Fruit fly (Drosophila melanogaster): Measurements from ENCODE around the gene CG42526.

CG42526 gene

DNA sequence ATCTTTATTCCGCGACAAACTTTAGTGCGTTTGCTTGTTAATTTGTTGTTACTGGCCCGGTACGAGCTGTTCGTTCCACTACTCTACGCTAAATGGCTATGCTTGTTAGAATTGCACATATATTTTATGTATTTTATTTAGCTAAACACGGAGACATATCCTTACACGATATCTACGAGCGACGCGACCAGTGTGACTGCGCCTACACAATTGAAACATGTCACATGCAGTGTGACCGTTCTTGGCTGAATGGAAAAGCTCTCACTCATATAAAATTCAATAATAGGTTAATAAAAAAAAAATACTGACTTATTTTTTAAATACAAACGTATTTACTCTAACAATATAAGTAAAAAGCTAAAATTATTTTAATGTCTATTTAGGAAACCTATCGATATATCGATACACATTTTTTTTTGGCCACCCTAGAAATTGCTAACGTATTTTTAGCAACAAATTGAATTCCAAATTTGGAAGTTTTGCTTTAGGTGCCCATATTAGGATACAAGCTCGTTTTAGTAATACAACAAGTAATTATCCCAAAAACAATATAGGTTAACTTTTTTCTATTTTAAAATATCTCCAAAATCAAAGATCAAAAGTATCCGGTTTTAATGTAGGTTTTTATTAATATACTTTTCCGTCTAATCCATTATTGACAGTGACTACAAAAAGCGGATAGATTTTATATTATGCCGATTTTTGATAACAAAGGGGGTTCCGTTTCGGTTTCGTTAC, 36.0 kb downstream of the CG42526 start, which contains the start of gene CG4080 (continued):
- TF ChIP-seq CG13775 (GFP tag; optimal IDR thresholded peaks at IDR 0.05) (peak; percentile 6), CG15696 (tag; optimal IDR thresholded peaks at IDR 0.05) (no peak), CG10431 (GFP tag; optimal IDR thresholded peaks at IDR 0.05) (no peak), E2f2 (GFP tag; IDR thresholded peaks at IDR 0.05) (peak; percentile 29; the same call in 1 of the 2 replicates), CG6854 (GFP tag; optimal IDR thresholded peaks at IDR 0.05) (no peak), Oli (tag; optimal IDR thresholded peaks at IDR 0.05) (no peak), ap (GFP tag; IDR thresholded peaks at IDR 0.05) (no peak), wek (GFP tag; optimal IDR thresholded peaks at IDR 0.05) (peak; percentile 10), pita (GFP tag; optimal IDR thresholded peaks at IDR 0.05) (no peak), Oaz (GFP tag; IDR thresholded peaks at IDR 0.05) (no peak), aop (GFP tag; IDR thresholded peaks at IDR 0.05) (no peak), HmgZ (tag; optimal IDR thresholded peaks at IDR 0.05) (peak; percentile 63), CG17568 (GFP tag; optimal IDR thresholded peaks at IDR 0.05) (peak; percentile 34), CG32767 (GFP tag; IDR thresholded peaks at IDR 0.05) (no peak), run (tag; optimal IDR thresholded peaks at IDR 0.05) (no peak), CG17912 (GFP tag; optimal IDR thresholded peaks at IDR 0.05) (peak; percentile 34), CG8281 (tag; optimal IDR thresholded peaks at IDR 0.05) (no peak), HLH4C (GFP tag; IDR thresholded peaks at IDR 0.05; ENCODE audit: partially characterized antibody) (peak; percentile 73), CG15514 (GFP tag; optimal IDR thresholded peaks at IDR 0.05) (peak; percentile 67), zen (tag; optimal IDR thresholded peaks at IDR 0.05) (peak; percentile 26), CG5180 (GFP tag; optimal IDR thresholded peaks at IDR 0.05) (no peak), CG8924 (tag; optimal IDR thresholded peaks at IDR 0.05) (peak; percentile 84), Mes4 (GFP tag; optimal IDR thresholded peaks at IDR 0.05) (peak; percentile 19), slbo (GFP tag; IDR thresholded peaks at IDR 0.05) (no peak), ato (GFP tag; IDR thresholded peaks at IDR 0.05; ENCODE audit: partially characterized antibody) (0 out of 2 replicates have a peak, but pooled peaks have one; percentile 14), Hr51 (GFP tag; optimal IDR thresholded peaks at IDR 0.05) (no peak), peb (GFP tag; IDR thresholded peaks at IDR 0.05) (no peak), CG12769 (tag; optimal IDR thresholded peaks at IDR 0.05) (no peak), Camta (GFP tag; optimal IDR thresholded peaks at IDR 0.05) (peak; percentile 16), CTCF (GFP tag; optimal IDR thresholded peaks at IDR 0.05) (no peak), gsb-n (tag; optimal IDR thresholded peaks at IDR 0.05) (peak; percentile 40), sc (optimal IDR thresholded peaks at IDR 0.05) (no peak), sc (GFP tag; optimal IDR thresholded peaks at IDR 0.05) (no peak), tin (GFP tag; optimal IDR thresholded peaks at IDR 0.05) (no peak), Dek (tag; optimal IDR thresholded peaks at IDR 0.05) (peak; percentile 17), CG1603 (tag; optimal IDR thresholded peaks at IDR 0.05) (peak; percentile 55), CG15073 (GFP tag; optimal IDR thresholded peaks at IDR 0.05) (no peak), cwo (GFP tag; optimal IDR thresholded peaks at IDR 0.05) (no peak), Nf-YC (tag; optimal IDR thresholded peaks at IDR 0.05) (peak; percentile 44), unc-4 (GFP tag; IDR thresholded peaks at IDR 0.05; ENCODE audit: partially characterized antibody) (peak; percentile 88), CG12391 (tag; optimal IDR thresholded peaks at IDR 0.05) (peak; percentile 84), grau (tag; optimal IDR thresholded peaks at IDR 0.05) (peak; percentile 51), pan (optimal IDR thresholded peaks at IDR 0.05) (no peak), pan (GFP tag; optimal IDR thresholded peaks at IDR 0.05 in 1 of 2, IDR thresholded peaks at IDR 0.05 in 1 of 2) (peak in 1 of 2 experiments; percentile 7), dimm (GFP tag; IDR thresholded peaks at IDR 0.05) (no peak), CG7839 (tag; optimal IDR thresholded peaks at IDR 0.05) (peak; percentile 15), nerfin-2 (GFP tag; IDR thresholded peaks at IDR 0.05; ENCODE audit: partially characterized antibody) (no peak; the same call in none of the 2 replicates), Nf-YA (GFP tag; IDR thresholded peaks at IDR 0.05) (no peak), CG18476 (GFP tag; optimal IDR thresholded peaks at IDR 0.05) (peak; percentile 30)
